Worm (Caenorhabditis elegans): Measurements from ENCODE around the gene top-2.

top-2 gene

DNA sequence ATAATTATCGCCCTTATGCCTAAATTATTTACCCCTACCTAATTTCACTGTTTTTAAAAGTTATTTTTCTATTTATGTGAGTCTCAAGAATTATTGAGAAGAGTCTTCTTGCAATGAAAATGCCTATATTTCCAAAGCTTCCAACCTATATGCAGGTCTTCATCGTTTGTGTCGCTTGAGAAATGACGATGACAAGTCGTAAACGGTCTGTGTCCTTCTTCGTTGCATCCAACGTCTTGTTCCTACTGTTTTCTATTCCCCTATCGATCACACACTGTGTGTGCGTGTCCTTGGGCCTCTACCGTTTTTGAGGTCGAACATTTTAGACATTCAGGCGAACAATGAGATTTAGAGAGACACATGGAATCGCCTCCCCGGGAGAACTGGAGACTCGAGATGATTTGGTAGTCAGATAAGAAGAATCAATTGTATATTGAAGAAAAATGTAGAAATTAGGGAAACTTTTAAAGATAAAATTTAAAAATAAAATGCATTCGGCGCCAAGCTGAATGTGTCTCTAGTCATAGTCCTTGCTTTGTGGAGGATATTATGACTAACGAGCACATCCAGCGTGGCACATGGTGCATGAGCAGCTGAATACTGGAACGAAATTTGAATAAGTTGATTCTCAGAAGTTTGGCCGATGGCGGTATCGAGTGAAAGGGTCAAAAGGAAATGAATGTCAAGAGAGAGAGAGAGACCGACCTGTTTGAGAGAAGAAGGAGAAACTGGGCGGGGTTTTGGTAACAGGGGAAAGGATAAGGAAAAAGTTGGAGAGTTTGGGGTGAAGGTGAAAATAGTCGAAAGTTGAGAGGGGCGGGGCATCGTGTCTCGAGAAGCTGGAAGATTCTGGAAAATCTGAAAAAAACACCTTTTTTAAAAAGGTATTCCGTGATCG lies 5.8 kb downstream of the top-2 start (continued):
- TF ChIP-seq ceh-32 (tag; optimal IDR thresholded peaks at IDR 0.05; ENCODE audit: poor library complexity), result no peak
- TF ChIP-seq aly-2 (tag; optimal IDR thresholded peaks at IDR 0.05), result peak; percentile 98
- TF ChIP-seq dmd-8 (GFP tag; IDR thresholded peaks at IDR 0.05), result no peak
- TF ChIP-seq pha-4 (GFP tag; IDR thresholded peaks at IDR 0.05), result peak; percentile 63; the same call in 1 of the 2 replicates
- TF ChIP-seq pha-4 (tag; optimal IDR thresholded peaks at IDR 0.05), result no peak
- 0 out of 2 replicates have a peak, but pooled peaks have one; percentile 12 for TF ChIP-seq tra-1 (GFP tag; IDR thresholded peaks at IDR 0.05)
- TF ChIP-seq zfp-2 (tag; optimal IDR thresholded peaks at IDR 0.05), result no peak
- TF ChIP-seq attf-4 (tag; optimal IDR thresholded peaks at IDR 0.05), result no peak
- no peak for TF ChIP-seq nhr-42 (GFP tag; IDR thresholded peaks at IDR 0.05)
- no peak for TF ChIP-seq daf-19 (GFP tag; conservative IDR thresholded peaks at IDR 0.05)
- TF ChIP-seq hif-1 (tag; optimal IDR thresholded peaks at IDR 0.05), result no peak
- no peak for TF ChIP-seq saeg-2 (GFP tag; IDR thresholded peaks at IDR 0.05)
- TF ChIP-seq ceh-44 (GFP tag; IDR thresholded peaks at IDR 0.05), result no peak
- no peak for TF ChIP-seq mdl-1 (tag; optimal IDR thresholded peaks at IDR 0.05)
- TF ChIP-seq zip-11 (GFP tag; IDR thresholded peaks at IDR 0.05), result 0 out of 2 replicates have a peak, but pooled peaks have one; percentile 26
- no peak for TF ChIP-seq nhr-77 (tag; optimal IDR thresholded peaks at IDR 0.05)
- TF ChIP-seq ceh-20 (GFP tag; IDR thresholded peaks at IDR 0.05), result no peak
- peak; percentile 36; the same call in 1 of the 2 replicates for TF ChIP-seq Y48G9A.11 (GFP tag; IDR thresholded peaks at IDR 0.05)
- no peak for TF ChIP-seq nhr-102 (tag; optimal IDR thresholded peaks at IDR 0.05)
- no peak for TF ChIP-seq lin-13 (GFP tag; optimal IDR thresholded peaks at IDR 0.05)
- TF ChIP-seq nhr-10 (tag; optimal IDR thresholded peaks at IDR 0.05), result no peak
- no peak for TF ChIP-seq ceh-82 (tag; optimal IDR thresholded peaks at IDR 0.05)
- no peak for TF ChIP-seq mep-1 (tag; optimal IDR thresholded peaks at IDR 0.05)
- TF ChIP-seq egl-27 (tag; optimal IDR thresholded peaks at IDR 0.05), result no peak
- TF ChIP-seq ZK546.5 (tag; optimal IDR thresholded peaks at IDR 0.05), result no peak
- TF ChIP-seq ZK337.2 (GFP tag; IDR thresholded peaks at IDR 0.05), result no peak
- TF ChIP-seq snpc-1.2 (GFP tag; IDR thresholded peaks at IDR 0.05), result peak; percentile 7; the same call in 1 of the 2 replicates
- no peak for TF ChIP-seq R02D3.7 (tag; optimal IDR thresholded peaks at IDR 0.05)
- TF ChIP-seq spr-1 (tag; optimal IDR thresholded peaks at IDR 0.05), result peak; percentile 35
- TF ChIP-seq lsy-2 (tag; optimal IDR thresholded peaks at IDR 0.05), result peak; percentile 13 to 20
- TF ChIP-seq D1046.2 (GFP tag; IDR thresholded peaks at IDR 0.05), result peak; percentile 59; the same call in 1 of the 2 replicates
- TF ChIP-seq pqm-1 (tag; optimal IDR thresholded peaks at IDR 0.05), result no peak
- TF ChIP-seq sdz-12 (GFP tag; optimal IDR thresholded peaks at IDR 0.05), result no peak
- TF ChIP-seq jun-1 (tag; optimal IDR thresholded peaks at IDR 0.05), result no peak
- TF ChIP-seq nhr-28 (tag; optimal IDR thresholded peaks at IDR 0.05), result no peak
- no peak for TF ChIP-seq nhr-25 (tag; optimal IDR thresholded peaks at IDR 0.05; ENCODE audit: borderline replicate concordance, insufficient read depth)
- TF ChIP-seq mxl-2 (GFP tag; conservative IDR thresholded peaks at IDR 0.05), result peak; percentile 21; the same call in 1 of the 2 replicates
- TF ChIP-seq lim-7 (GFP tag; IDR thresholded peaks at IDR 0.05), result 0 out of 2 replicates have a peak, but pooled peaks have one; percentile 68
- TF ChIP-seq mxl-3 (GFP tag; optimal IDR thresholded peaks at IDR 0.05), result no peak
- no peak for TF ChIP-seq ceh-28 (tag; optimal IDR thresholded peaks at IDR 0.05)
- no peak for TF ChIP-seq F10B5.3 (tag; optimal IDR thresholded peaks at IDR 0.05)
- no peak for TF ChIP-seq set-16 (GFP tag; IDR thresholded peaks at IDR 0.05)
- TF ChIP-seq rbr-2 (tag; optimal IDR thresholded peaks at IDR 0.05), result no peak
- TF ChIP-seq F49E8.2 (tag; optimal IDR thresholded peaks at IDR 0.05; ENCODE audit: borderline replicate concordance), result peak; percentile 83
- peak in 1 of 2 experiments; percentile 70; a peak in 1 of 4 replicates for TF ChIP-seq madf-5 (GFP tag; IDR thresholded peaks at IDR 0.05)
- TF ChIP-seq ces-1 (GFP tag; optimal IDR thresholded peaks at IDR 0.05), result no peak
- no peak for TF ChIP-seq dmd-9 (GFP tag; IDR thresholded peaks at IDR 0.05)
- no peak for TF ChIP-seq ctbp-1 (GFP tag; IDR thresholded peaks at IDR 0.05)
- TF ChIP-seq egl-43 (GFP tag; IDR thresholded peaks at IDR 0.05), result no peak

All from whole organism, L4 larva.